Fruit fly (Drosophila melanogaster): ENCODE data around the gene rudhira.

Gene rudhira

dm6 chrX:11885356-11885755 is 68.7 kb downstream of the rudhira start:
- no peak for TF ChIP-seq Hr78 (GFP tag; optimal IDR thresholded peaks at IDR 0.05)
- no peak for TF ChIP-seq CG8765 (GFP tag; IDR thresholded peaks at IDR 0.05)
- no peak for TF ChIP-seq jigr1 (GFP tag; IDR thresholded peaks at IDR 0.05)
- no peak for TF ChIP-seq CG14710 (tag; optimal IDR thresholded peaks at IDR 0.05)
- TF ChIP-seq luna (GFP tag; optimal IDR thresholded peaks at IDR 0.05): no peak
- TF ChIP-seq gcm2 (GFP tag; optimal IDR thresholded peaks at IDR 0.05): no peak
- no peak for TF ChIP-seq CG14860 (GFP tag; IDR thresholded peaks at IDR 0.05; ENCODE audit: partially characterized antibody)
- TF ChIP-seq CG16815 (GFP tag; optimal IDR thresholded peaks at IDR 0.05): no peak
- no peak for TF ChIP-seq CG5245 (GFP tag; optimal IDR thresholded peaks at IDR 0.05)
- no peak for TF ChIP-seq CG12744 (GFP tag; optimal IDR thresholded peaks at IDR 0.05)
- peak; percentile 6 for TF ChIP-seq CG10267 (tag; optimal IDR thresholded peaks at IDR 0.05)
- TF ChIP-seq CG1233 (GFP tag; optimal IDR thresholded peaks at IDR 0.05): no peak
- peak; percentile 10 for TF ChIP-seq CG2712 (tag; optimal IDR thresholded peaks at IDR 0.05)
- TF ChIP-seq CG1602 (GFP tag; optimal IDR thresholded peaks at IDR 0.05): no peak
- TF ChIP-seq Gug (GFP tag; IDR thresholded peaks at IDR 0.05): no peak
- TF ChIP-seq CG3995 (GFP tag; optimal IDR thresholded peaks at IDR 0.05): no peak
- no peak for TF ChIP-seq CG18262 (tag; optimal IDR thresholded peaks at IDR 0.05)
- TF ChIP-seq CG1832 (GFP tag; optimal IDR thresholded peaks at IDR 0.05): no peak
- TF ChIP-seq lab (GFP tag; optimal IDR thresholded peaks at IDR 0.05): peak; percentile 61
- no peak for TF ChIP-seq CG8478 (optimal IDR thresholded peaks at IDR 0.05)
- TF ChIP-seq Abd-B (GFP tag; optimal IDR thresholded peaks at IDR 0.05): peak; percentile 43
- no peak for TF ChIP-seq lov (optimal IDR thresholded peaks at IDR 0.05)
- no peak for TF ChIP-seq lov (GFP tag; IDR thresholded peaks at IDR 0.05)
- 0 out of 2 replicates have a peak, but pooled peaks have one; percentile 10 for TF ChIP-seq Oaz (GFP tag; IDR thresholded peaks at IDR 0.05)
- TF ChIP-seq Dp (GFP tag; optimal IDR thresholded peaks at IDR 0.05): no peak
- peak; percentile 54 for TF ChIP-seq CG9817 (tag; optimal IDR thresholded peaks at IDR 0.05)
- TF ChIP-seq CG6765 (GFP tag; optimal IDR thresholded peaks at IDR 0.05): no peak
- no peak for TF ChIP-seq MESR4 (GFP tag; optimal IDR thresholded peaks at IDR 0.05)
- TF ChIP-seq caup (GFP tag; optimal IDR thresholded peaks at IDR 0.05; ENCODE audit: severe bottlenecking): peak; percentile 31
- no peak for TF ChIP-seq ci (GFP tag; IDR thresholded peaks at IDR 0.05)
- no peak for TF ChIP-seq CG17568 (GFP tag; optimal IDR thresholded peaks at IDR 0.05)
- TF ChIP-seq CG4328 (GFP tag; optimal IDR thresholded peaks at IDR 0.05): peak; percentile 46
- no peak for TF ChIP-seq sim (GFP tag; IDR thresholded peaks at IDR 0.05)
- peak; percentile 57 for TF ChIP-seq CG18599 (GFP tag; optimal IDR thresholded peaks at IDR 0.05)
- no peak for TF ChIP-seq nom (GFP tag; optimal IDR thresholded peaks at IDR 0.05)
- no peak for TF ChIP-seq tin (GFP tag; optimal IDR thresholded peaks at IDR 0.05)
- TF ChIP-seq Ptx1 (GFP tag; IDR thresholded peaks at IDR 0.05): no peak
- TF ChIP-seq az2 (GFP tag; optimal IDR thresholded peaks at IDR 0.05): peak; percentile 20
- no peak for TF ChIP-seq onecut (GFP tag; IDR thresholded peaks at IDR 0.05)
- peak; percentile 53 for TF ChIP-seq CG7556 (GFP tag; optimal IDR thresholded peaks at IDR 0.05)
- no peak for TF ChIP-seq gro (GFP tag; optimal IDR thresholded peaks at IDR 0.05)
- no peak for TF ChIP-seq bigmax (GFP tag; optimal IDR thresholded peaks at IDR 0.05)
- no peak; the same call in 2 of the 3 replicates for TF ChIP-seq CG11560 (tag; IDR thresholded peaks at IDR 0.05)
- TF ChIP-seq tx (GFP tag; optimal IDR thresholded peaks at IDR 0.05): no peak
- no peak for TF ChIP-seq dmrt11E (tag; optimal IDR thresholded peaks at IDR 0.05)
- no peak for TF ChIP-seq pzg (GFP tag; optimal IDR thresholded peaks at IDR 0.05)
- TF ChIP-seq org-1 (GFP tag; optimal IDR thresholded peaks at IDR 0.05): no peak
- TF ChIP-seq Atf-2 (GFP tag; optimal IDR thresholded peaks at IDR 0.05): no peak
- TF ChIP-seq ac (GFP tag; optimal IDR thresholded peaks at IDR 0.05): no peak
- peak; percentile 8 for TF ChIP-seq MTF-1 (GFP tag; optimal IDR thresholded peaks at IDR 0.05; ENCODE audit: borderline replicate concordance)
- TF ChIP-seq CG13296 (GFP tag; optimal IDR thresholded peaks at IDR 0.05): peak; percentile 69

All from whole organism, embryonic.